Worm (Caenorhabditis elegans) whole organism, L1 larva: ENCODE data around the gene F58D12.3.

Experiments used
- aly-2 ChIP-seq: fragments of 150-350 bp; optimal IDR thresholded peaks from 2 replicates; lab custom pipeline; 2014; ENCODE audit warnings: missing biosample characterization, missing genetic modification characterization
- ama-1 ChIP-seq: fragments of 150-350 bp; optimal IDR thresholded peaks from 2 replicates; lab custom pipeline; 2014
- ceh-63 ChIP-seq: fragments of 200-800 bp; sonication (Bioruptor generic); optimal IDR thresholded peaks from 2 replicates; lab custom pipeline; 2018; ENCODE audit warnings: mild to moderate bottlenecking, missing genetic modification characterization, missing compliant biosample characterization
- ces-1 ChIP-seq: fragments of 150-350 bp; optimal IDR thresholded peaks from 2 replicates; lab custom pipeline; 2014; ENCODE audit warnings: missing biosample characterization, missing genetic modification reagents, missing genetic modification characterization
- lin-14 ChIP-seq: fragments of 200-800 bp; sonication (Bioruptor generic); optimal IDR thresholded peaks from 2 replicates; lab custom pipeline; 2018; ENCODE audit warnings: mild to moderate bottlenecking, missing genetic modification characterization, moderate library complexity, missing compliant biosample characterization
- nhr-12 ChIP-seq: sonication (generic microtip); optimal IDR thresholded peaks from 2 replicates; lab custom pipeline; 2017; ENCODE audit warnings: missing biosample characterization, missing genetic modification characterization
- unc-130 ChIP-seq: fragments of 150-350 bp; optimal IDR thresholded peaks from 2 replicates; lab custom pipeline; 2017; ENCODE audit warnings: missing biosample characterization, missing genetic modification characterization, inconsistent platforms

DNA sequence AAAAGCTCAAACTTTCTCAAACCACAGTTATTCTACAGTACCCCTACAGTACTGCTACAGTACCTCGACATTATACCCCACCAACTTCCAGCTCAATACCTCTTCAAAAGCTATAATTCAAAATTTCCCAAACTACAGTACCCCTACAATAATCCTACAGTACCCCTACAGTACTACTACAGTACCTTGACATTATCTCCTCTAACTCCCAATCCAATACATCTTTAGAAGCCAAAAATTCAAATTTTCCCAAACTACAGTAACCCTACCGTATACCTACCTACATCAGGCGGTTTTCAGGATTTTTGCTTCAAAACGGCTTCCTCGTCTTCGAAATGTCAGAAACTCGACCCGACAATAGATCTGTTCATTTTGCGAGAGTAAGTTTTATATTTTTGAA, at the start of gene F58D12.3:
- TF ChIP-seq lin-14 (no peak), nhr-12 (tag; lab: Kevin White, UChicago) (no peak), unc-130 (tag; lab: Kevin White, UChicago) (no peak), ceh-63 (no peak), ama-1 (no peak), aly-2 (no peak), ces-1 (GFP tag; lab: Kevin White, UChicago) (no peak)
